Fruit fly (Drosophila melanogaster) whole organism, embryonic: ENCODE results near the gene CG7860.

Experiments
- Antp ChIP-seq: fragments of 200-800 bp; sonication (Bioruptor generic); optimal IDR thresholded peaks from 3 replicates; lab custom pipeline; 2016; ENCODE audit warnings: missing biosample characterization, missing genetic modification characterization
- BEAF-32 ChIP-seq: fragments of 200-800 bp; sonication (Bioruptor generic); optimal IDR thresholded peaks from 3 replicates; lab custom pipeline; 2017; ENCODE audit warnings: missing biosample characterization, missing genetic modification characterization, mild to moderate bottlenecking, moderate library complexity, missing genetic modification reagents
- CG10209 ChIP-seq: fragments of 200-800 bp; sonication (Bioruptor generic); optimal IDR thresholded peaks from 3 replicates; lab custom pipeline; 2017; ENCODE audit warnings: missing biosample characterization, mild to moderate bottlenecking, missing genetic modification characterization, missing genetic modification reagents
- CG10565 ChIP-seq: fragments of 200-800 bp; sonication (Bioruptor generic); optimal IDR thresholded peaks from 3 replicates; lab custom pipeline; 2016; ENCODE audit warnings: missing biosample characterization, mild to moderate bottlenecking, missing genetic modification characterization
- CG11456 ChIP-seq: fragments of 200-800 bp; sonication (Bioruptor generic); IDR thresholded peaks from 3 replicates; pipeline ENCODE4 v1.3.6; 2022; ENCODE audit warnings: missing biosample characterization, missing genetic modification characterization
- CG12071 ChIP-seq: fragments of 200-800 bp; sonication (Bioruptor generic); optimal IDR thresholded peaks from 3 replicates; lab custom pipeline; 2018; ENCODE audit warnings: missing biosample characterization, mild to moderate bottlenecking, missing genetic modification characterization
- CG12391 ChIP-seq: fragments of 200-800 bp; sonication (Bioruptor generic); optimal IDR thresholded peaks from 3 replicates; lab custom pipeline; 2018; ENCODE audit warnings: missing biosample characterization, mild to moderate bottlenecking, missing genetic modification characterization, moderate library complexity
- CG16779 ChIP-seq: fragments of 200-800 bp; sonication (Bioruptor generic); IDR thresholded peaks from 2 replicates; pipeline ENCODE4 v1.3.6; 2022; ENCODE audit warnings: missing biosample characterization, missing genetic modification characterization
- CG16815 ChIP-seq: fragments of 200-800 bp; sonication (Bioruptor generic); optimal IDR thresholded peaks from 3 replicates; lab custom pipeline; 2017; ENCODE audit warnings: missing biosample characterization, mild to moderate bottlenecking, missing genetic modification characterization
- CG17328 ChIP-seq: fragments of 200-800 bp; sonication (Bioruptor generic); IDR thresholded peaks from 2 replicates; pipeline ENCODE4 v1.3.6; 2022; ENCODE audit warnings: missing biosample characterization, missing genetic modification characterization
- CG17912 ChIP-seq: fragments of 200-800 bp; sonication (Bioruptor generic); optimal IDR thresholded peaks from 2 replicates; lab custom pipeline; 2018; ENCODE audit warnings: missing biosample characterization, mild to moderate bottlenecking, missing genetic modification characterization
- CG2120 ChIP-seq: fragments of 200-800 bp; sonication (Bioruptor generic); optimal IDR thresholded peaks from 3 replicates; lab custom pipeline; 2016; ENCODE audit warnings: missing biosample characterization, missing genetic modification characterization
- CG30431 ChIP-seq: fragments of 200-800 bp; sonication (Bioruptor generic); optimal IDR thresholded peaks from 2 replicates; lab custom pipeline; 2017; ENCODE audit warnings: missing biosample characterization, missing genetic modification characterization
- CG32532 ChIP-seq: fragments of 200-800 bp; sonication (Bioruptor generic); IDR thresholded peaks from 2 replicates; pipeline ENCODE4 v1.3.6; 2022; ENCODE audit warnings: missing biosample characterization, missing genetic modification characterization
- CG32772 ChIP-seq: fragments of 200-800 bp; sonication (Bioruptor generic); IDR thresholded peaks from 2 replicates; pipeline ENCODE4 v1.3.6; 2022; ENCODE audit warnings: missing biosample characterization, missing genetic modification characterization
- CG3281 ChIP-seq: fragments of 200-800 bp; sonication (Bioruptor generic); optimal IDR thresholded peaks from 3 replicates; lab custom pipeline; 2017; ENCODE audit warnings: missing biosample characterization, mild to moderate bottlenecking, missing genetic modification characterization
- CG3847 ChIP-seq: fragments of 200-800 bp; sonication (Bioruptor generic); IDR thresholded peaks from 2 replicates; pipeline ENCODE4 v1.3.6; 2022; ENCODE audit warnings: missing biosample characterization, missing genetic modification characterization
- CG5180 ChIP-seq: fragments of 200-800 bp; sonication (Bioruptor generic); optimal IDR thresholded peaks from 3 replicates; lab custom pipeline; 2017; ENCODE audit warnings: missing biosample characterization, missing genetic modification characterization, mild to moderate bottlenecking, moderate library complexity, missing genetic modification reagents
- CG5245 ChIP-seq: fragments of 200-800 bp; sonication (Bioruptor generic); optimal IDR thresholded peaks from 3 replicates; lab custom pipeline; 2016; ENCODE audit warnings: missing biosample characterization, missing genetic modification characterization
- CG7556 ChIP-seq: fragments of 200-800 bp; sonication (Bioruptor generic); optimal IDR thresholded peaks from 2 replicates; lab custom pipeline; 2017; ENCODE audit warnings: missing biosample characterization, mild to moderate bottlenecking, missing genetic modification characterization
- CG9437 ChIP-seq: fragments of 200-800 bp; sonication (Bioruptor generic); optimal IDR thresholded peaks from 2 replicates; lab custom pipeline; 2018; ENCODE audit warnings: missing biosample characterization, mild to moderate bottlenecking, missing genetic modification characterization
- CG9817 ChIP-seq: fragments of 200-800 bp; sonication (Bioruptor generic); optimal IDR thresholded peaks from 2 replicates; lab custom pipeline; 2018; ENCODE audit warnings: missing biosample characterization, mild to moderate bottlenecking, missing genetic modification characterization, moderate library complexity
- CG9932 ChIP-seq: fragments of 200-800 bp; sonication (Bioruptor generic); IDR thresholded peaks from 2 replicates; pipeline ENCODE4 v1.3.6; 2022; ENCODE audit warnings: missing biosample characterization, missing genetic modification characterization
- D19B ChIP-seq: fragments of 200-800 bp; sonication (Bioruptor generic); optimal IDR thresholded peaks from 2 replicates; lab custom pipeline; 2017; ENCODE audit warnings: missing biosample characterization, mild to moderate bottlenecking, missing genetic modification characterization
- Drgx ChIP-seq: fragments of 200-800 bp; sonication (Bioruptor generic); IDR thresholded peaks from 2 replicates; pipeline ENCODE4 v1.3.6; 2022; ENCODE audit warnings: missing biosample characterization, missing genetic modification characterization
- Ets65A ChIP-seq: fragments of 200-800 bp; sonication (Bioruptor generic); peaks from one replicate; lab custom pipeline; 2016; ENCODE audit warnings: missing biosample characterization, missing genetic modification characterization
- Jarid2 ChIP-seq: fragments of 200-800 bp; sonication (Bioruptor generic); optimal IDR thresholded peaks from 3 replicates; lab custom pipeline; 2017; ENCODE audit warnings: mild to moderate bottlenecking, missing biosample characterization, missing genetic modification reagents, missing genetic modification characterization
- Med ChIP-seq: fragments of 200-800 bp; sonication (Bioruptor generic); peaks from one replicate; lab custom pipeline; 2016; ENCODE audit warnings: missing biosample characterization, missing genetic modification characterization, mild to moderate bottlenecking, inconsistent platforms, moderate library complexity
- PHDP ChIP-seq: fragments of 200-800 bp; sonication (Bioruptor generic); optimal IDR thresholded peaks from 3 replicates; lab custom pipeline; 2018; ENCODE audit warnings: missing biosample characterization, mild to moderate bottlenecking, missing genetic modification characterization, moderate library complexity
- ab ChIP-seq: fragments of 200-800 bp; sonication (Bioruptor generic); optimal IDR thresholded peaks from 2 replicates; lab custom pipeline; 2016; ENCODE audit warnings: missing biosample characterization, missing genetic modification characterization
- ap ChIP-seq: fragments of 200-800 bp; sonication (Bioruptor generic); IDR thresholded peaks from 2 replicates; pipeline ENCODE4 v1.3.6; 2022; ENCODE audit warnings: missing biosample characterization, missing genetic modification characterization
- cas ChIP-seq: fragments of 200-800 bp; sonication (Bioruptor generic); IDR thresholded peaks from 2 replicates; pipeline ENCODE4 v1.3.6; 2022; ENCODE audit warnings: missing biosample characterization, missing genetic modification characterization
- croc ChIP-seq: fragments of 200-800 bp; sonication (Bioruptor generic); conservative IDR thresholded peaks from 3 replicates; pipeline ENCODE4 v1.3.6; 2022; ENCODE audit warnings: missing biosample characterization, missing genetic modification characterization
- en ChIP-seq: fragments of 200-800 bp; sonication (Bioruptor generic); optimal IDR thresholded peaks from 2 replicates; lab custom pipeline; 2016; ENCODE audit warnings: missing biosample characterization, missing genetic modification characterization
- lab ChIP-seq: fragments of 200-800 bp; sonication (Bioruptor generic); optimal IDR thresholded peaks from 3 replicates; lab custom pipeline; 2017; ENCODE audit warnings: missing biosample characterization, missing genetic modification characterization, mild to moderate bottlenecking, moderate library complexity, missing genetic modification reagents
- mld ChIP-seq: fragments of 200-800 bp; sonication (Bioruptor generic); IDR thresholded peaks from 3 replicates; pipeline ENCODE4 v1.3.6; 2022; ENCODE audit warnings: missing biosample characterization, missing genetic modification characterization; ENCODE audit not compliant: partially characterized antibody
- pnt ChIP-seq: fragments of 200-800 bp; sonication (Bioruptor generic); optimal IDR thresholded peaks from 3 replicates; lab custom pipeline; 2016; ENCODE audit warnings: missing biosample characterization, missing genetic modification characterization
- pum ChIP-seq: fragments of 200-800 bp; sonication (Bioruptor generic); optimal IDR thresholded peaks from 2 replicates; lab custom pipeline; 2016; ENCODE audit warnings: missing biosample characterization, missing genetic modification characterization
- ranshi ChIP-seq: fragments of 200-800 bp; sonication (Bioruptor generic); IDR thresholded peaks from 2 replicates; pipeline ENCODE4 v1.3.6; 2022; ENCODE audit warnings: missing biosample characterization, missing genetic modification characterization
- sens-2 ChIP-seq: fragments of 200-800 bp; sonication (Bioruptor generic); IDR thresholded peaks from 2 replicates; pipeline ENCODE4 v1.3.6; 2022; ENCODE audit warnings: missing biosample characterization, missing genetic modification characterization
- sim ChIP-seq: fragments of 200-800 bp; sonication (Bioruptor generic); IDR thresholded peaks from 2 replicates; pipeline ENCODE4 v1.3.6; 2022; ENCODE audit warnings: missing biosample characterization, missing genetic modification characterization
- stwl ChIP-seq: fragments of 200-800 bp; sonication (Bioruptor generic); optimal IDR thresholded peaks from 3 replicates; lab custom pipeline; 2018; ENCODE audit warnings: missing biosample characterization, mild to moderate bottlenecking, missing genetic modification characterization, moderate library complexity
- tgo ChIP-seq: fragments of 200-800 bp; sonication (Bioruptor generic); IDR thresholded peaks from 3 replicates; pipeline ENCODE4 v1.3.6; 2022; ENCODE audit warnings: missing biosample characterization, missing genetic modification characterization
- trem ChIP-seq: fragments of 200-800 bp; optimal IDR thresholded peaks from 3 replicates; lab custom pipeline; 2019; ENCODE audit warnings: missing biosample characterization, mild to moderate bottlenecking, missing genetic modification characterization, moderate library complexity
- zen ChIP-seq: fragments of 200-800 bp; sonication (Bioruptor generic); optimal IDR thresholded peaks from 3 replicates; lab custom pipeline; 2018; ENCODE audit warnings: missing biosample characterization, mild to moderate bottlenecking, missing genetic modification characterization, moderate library complexity

Gene CG7860

dm6 chrX:15599697-15600096 lies 30.9 kb downstream of the CG7860 start (continued):
- TF ChIP-seq CG10565 (no peak), Jarid2 (peak; percentile 26), CG10209 (GFP tag; lab: Kevin White, UChicago) (peak; percentile 38), PHDP (tag; lab: Kevin White, UChicago) (peak; percentile 55), pum (GFP tag; lab: Kevin White, UChicago) (peak; percentile 54), CG9817 (peak; percentile 65), tgo (peak; percentile 59; the same call in 2 of the 3 replicates), ranshi (GFP tag; lab: Robert Waterston, UW) (peak; percentile 42; the same call in 1 of the 2 replicates), CG17912 (GFP tag; lab: Kevin White, UChicago) (no peak), mld (GFP tag; lab: Robert Waterston, UW) (no peak), zen (tag; lab: Kevin White, UChicago) (peak; percentile 31), CG5245 (GFP tag; lab: Kevin White, UChicago) (peak; percentile 22), CG11456 (GFP tag; lab: Robert Waterston, UW) (peak; percentile 77; the same call in 2 of the 3 replicates), CG9437 (GFP tag; lab: Kevin White, UChicago) (no peak), CG3281 (GFP tag; lab: Kevin White, UChicago) (peak; percentile 8), Antp (GFP tag; lab: Kevin White, UChicago) (peak; percentile 54), sens-2 (GFP tag; lab: Robert Waterston, UW) (0 out of 2 replicates have a peak, but pooled peaks have one; percentile 26), CG30431 (GFP tag; lab: Kevin White, UChicago) (peak; percentile 27), ap (GFP tag; lab: Robert Waterston, UW) (peak; percentile 44; the same call in 1 of the 2 replicates), CG9932 (peak; percentile 59), en (peak; percentile 50), stwl (tag; lab: Kevin White, UChicago) (no peak), CG5180 (GFP tag; lab: Kevin White, UChicago) (peak; percentile 33), CG32532 (GFP tag; lab: Robert Waterston, UW) (peak; percentile 57), CG17328 (GFP tag; lab: Robert Waterston, UW) (peak; percentile 74), croc (GFP tag; lab: Robert Waterston, UW) (0 out of 3 replicates have a peak, but pooled peaks have one; percentile 14), D19B (GFP tag; lab: Kevin White, UChicago) (no peak), CG3847 (GFP tag; lab: Robert Waterston, UW) (peak; percentile 42; the same call in 1 of the 2 replicates), sim (GFP tag; lab: Robert Waterston, UW) (no peak), trem (no peak), CG12071 (peak; percentile 55), cas (GFP tag; lab: Robert Waterston, UW) (peak; percentile 30; the same call in 1 of the 2 replicates), CG12391 (tag; lab: Kevin White, UChicago) (peak; percentile 57), ab (GFP tag; lab: Kevin White, UChicago) (no peak), CG7556 (GFP tag; lab: Kevin White, UChicago) (peak; percentile 35), CG32772 (GFP tag; lab: Robert Waterston, UW) (peak; percentile 36; the same call in 1 of the 2 replicates)

dm6 chrX:15601285-15601684 lies 32.5 kb downstream of the CG7860 start:
- TF ChIP-seq lab (GFP tag; lab: Kevin White, UChicago) (no peak), pnt (GFP tag; lab: Kevin White, UChicago) (no peak), CG16815 (no peak), Drgx (GFP tag; lab: Robert Waterston, UW) (peak; percentile 41), Med (peak; percentile 42), BEAF-32 (GFP tag; lab: Kevin White, UChicago) (no peak), CG2120 (GFP tag; lab: Kevin White, UChicago) (no peak), CG16779 (GFP tag; lab: Robert Waterston, UW) (no peak), Ets65A (GFP tag; lab: Kevin White, UChicago) (peak; percentile 71)
